Worm (Caenorhabditis elegans) whole organism, L4 larva: ENCODE data around the gene mrpl-11.

Source experiments
- F10B5.3 ChIP-seq: sonication (generic microtip); optimal IDR thresholded peaks from 2 replicates; lab custom pipeline; 2016; ENCODE audit warnings: mild to moderate bottlenecking, missing genetic modification characterization, missing compliant biosample characterization
- F26F4.8 ChIP-seq: fragments of 200-800 bp; sonication (Bioruptor generic); conservative IDR thresholded peaks from 2 replicates; pipeline ENCODE4 v1.3.6; 2022; ENCODE audit warnings: missing genetic modification characterization, missing compliant biosample characterization
- F44E2.7 ChIP-seq: fragments of 200-800 bp; sonication (Bioruptor generic); IDR thresholded peaks from 2 replicates; pipeline ENCODE4 v2.1.2; 2022; ENCODE audit warnings: missing genetic modification characterization, missing compliant biosample characterization
- T20F7.1 ChIP-seq: fragments of 200-800 bp; sonication (Bioruptor generic); optimal IDR thresholded peaks from 2 replicates; lab custom pipeline; 2018; ENCODE audit warnings: mild to moderate bottlenecking, missing genetic modification characterization, missing compliant biosample characterization
- Y105C5A.15 ChIP-seq: fragments of 200-800 bp; sonication (Bioruptor generic); IDR thresholded peaks from 2 replicates; pipeline ENCODE4 v1.3.6; 2022; ENCODE audit warnings: missing genetic modification characterization, missing compliant biosample characterization
- Y48G9A.11 ChIP-seq: fragments of 200-800 bp; sonication (Bioruptor generic); IDR thresholded peaks from 2 replicates; pipeline ENCODE4 v1.3.6; 2022; ENCODE audit warnings: missing genetic modification reagents, missing genetic modification characterization, missing compliant biosample characterization
- Y5F2A.4 ChIP-seq: fragments of 200-800 bp; sonication (Bioruptor generic); optimal IDR thresholded peaks from 2 replicates; lab custom pipeline; 2018; ENCODE audit warnings: mild to moderate bottlenecking, missing genetic modification characterization, missing compliant biosample characterization
- ama-1 ChIP-seq: fragments of 150-350 bp; optimal IDR thresholded peaks from 2 replicates; lab custom pipeline; 2014; ENCODE audit warnings: inconsistent platforms, mixed read lengths
- ceh-20 ChIP-seq: fragments of 200-800 bp; sonication (Bioruptor generic); IDR thresholded peaks from 2 replicates; pipeline ENCODE4 v1.3.6; 2022; ENCODE audit warnings: missing genetic modification reagents, missing genetic modification characterization, missing compliant biosample characterization
- ceh-62 ChIP-seq: sonication (generic microtip); optimal IDR thresholded peaks from 2 replicates; lab custom pipeline; 2017; ENCODE audit warnings: missing biosample characterization, missing genetic modification characterization
- cey-2 ChIP-seq: sonication (generic microtip); optimal IDR thresholded peaks from 3 replicates; lab custom pipeline; 2017; ENCODE audit warnings: missing genetic modification characterization, mild to moderate bottlenecking, missing compliant biosample characterization, antibody characterized with exemption, borderline replicate concordance; ENCODE audit not compliant: insufficient read depth
- ctbp-1 ChIP-seq: fragments of 200-800 bp; sonication (Bioruptor generic); IDR thresholded peaks from 2 replicates; pipeline ENCODE4 v1.3.6; 2022; ENCODE audit warnings: missing genetic modification reagents, missing genetic modification characterization, missing compliant biosample characterization
- daf-16 ChIP-seq, 3 experiments: sonication (generic microtip); optimal IDR thresholded peaks; 2 replicates each; lab custom pipeline; 2016 to 2017; ENCODE audit warnings: missing genetic modification characterization in 3 of 3, missing genetic modification reagents in 3 of 3, mild to moderate bottlenecking in 2 of 3, missing compliant biosample characterization in 2 of 3, missing biosample characterization in 1 of 3, moderate library complexity in 1 of 3
- dmd-6 ChIP-seq: fragments of 200-800 bp; sonication (Bioruptor generic); IDR thresholded peaks from 2 replicates; pipeline ENCODE4 v1.3.6; 2022; ENCODE audit warnings: missing genetic modification reagents, missing genetic modification characterization, missing compliant biosample characterization
- dpl-1 ChIP-seq: fragments of 150-350 bp; optimal IDR thresholded peaks from 2 replicates; lab custom pipeline; 2014; ENCODE audit warnings: missing biosample characterization, missing genetic modification reagents, missing genetic modification characterization
- dve-1 ChIP-seq: sonication (generic microtip); optimal IDR thresholded peaks from 2 replicates; lab custom pipeline; 2017; ENCODE audit warnings: antibody characterized with exemption, mild to moderate bottlenecking, missing genetic modification characterization, missing compliant biosample characterization; ENCODE audit not compliant: insufficient read depth
- fos-1 ChIP-seq: fragments of 150-350 bp; optimal IDR thresholded peaks from 2 replicates; lab custom pipeline; 2014; ENCODE audit warnings: missing biosample characterization, missing genetic modification characterization
- gei-8 ChIP-seq: fragments of 200-800 bp; sonication (Bioruptor generic); optimal IDR thresholded peaks from 2 replicates; lab custom pipeline; 2018; ENCODE audit warnings: mild to moderate bottlenecking, missing genetic modification characterization, missing compliant biosample characterization
- hlh-11 ChIP-seq: fragments of 200-800 bp; sonication (Bioruptor generic); optimal IDR thresholded peaks from 2 replicates; lab custom pipeline; 2018; ENCODE audit warnings: mild to moderate bottlenecking, missing genetic modification characterization, missing compliant biosample characterization
- hlh-30 ChIP-seq: sonication (generic microtip); optimal IDR thresholded peaks from 2 replicates; lab custom pipeline; 2017; ENCODE audit warnings: antibody characterized with exemption, mild to moderate bottlenecking, missing genetic modification characterization, missing compliant biosample characterization; ENCODE audit not compliant: insufficient read depth
- jun-1 ChIP-seq: fragments of 150-350 bp; optimal IDR thresholded peaks from 2 replicates; lab custom pipeline; 2014; ENCODE audit warnings: missing biosample characterization, missing genetic modification reagents, missing genetic modification characterization
- lim-7 ChIP-seq: fragments of 200-800 bp; sonication (Bioruptor generic); IDR thresholded peaks from 2 replicates; pipeline ENCODE4 v1.3.6; 2022; ENCODE audit warnings: missing genetic modification characterization, missing compliant biosample characterization
- lin-29 ChIP-seq: fragments of 200-800 bp; sonication (Bioruptor generic); IDR thresholded peaks from 2 replicates; pipeline ENCODE4 v1.3.6; 2022; ENCODE audit warnings: missing genetic modification reagents, missing genetic modification characterization, missing compliant biosample characterization
- lin-38 ChIP-seq: fragments of 200-800 bp; sonication (Bioruptor generic); IDR thresholded peaks from 2 replicates; pipeline ENCODE4 v1.3.6; 2022; ENCODE audit warnings: missing genetic modification reagents, missing genetic modification characterization, missing compliant biosample characterization
- lir-3 ChIP-seq: sonication (generic microtip); optimal IDR thresholded peaks from 2 replicates; lab custom pipeline; 2016; ENCODE audit warnings: mild to moderate bottlenecking, missing genetic modification characterization, missing compliant biosample characterization
- lsy-2 ChIP-seq, 2 experiments: fragments of 150-350 bp in 1 of 2; sonication (generic microtip) in 1 of 2; optimal IDR thresholded peaks; 2 replicates each; lab custom pipeline; 2014 to 2017; ENCODE audit warnings: missing biosample characterization in 2 of 2, missing genetic modification characterization in 2 of 2
- mdl-1 ChIP-seq, 2 experiments: fragments of 150-350 bp in 1 of 2; sonication (generic microtip) in 1 of 2; optimal IDR thresholded peaks; 2 replicates each; lab custom pipeline; 2014 to 2017; ENCODE audit warnings: missing biosample characterization in 2 of 2, missing genetic modification characterization in 2 of 2
- mep-1 ChIP-seq: fragments of 150-350 bp; sonication (generic microtip); optimal IDR thresholded peaks from 3 replicates; lab custom pipeline; 2014; ENCODE audit warnings: missing biosample characterization, missing genetic modification characterization
- mes-2 ChIP-seq: sonication (generic microtip); optimal IDR thresholded peaks from 2 replicates; lab custom pipeline; 2016; ENCODE audit warnings: missing genotype, mild to moderate bottlenecking, missing genetic modification characterization, missing compliant biosample characterization; ENCODE audit not compliant: poor library complexity, severe bottlenecking
- mxl-2 ChIP-seq: fragments of 200-800 bp; sonication (Bioruptor generic); conservative IDR thresholded peaks from 2 replicates; pipeline ENCODE4 v1.3.6; 2022; ENCODE audit warnings: missing genetic modification reagents, missing genetic modification characterization, missing compliant biosample characterization
- mxl-3 ChIP-seq: fragments of 200-800 bp; sonication (Bioruptor generic); optimal IDR thresholded peaks from 2 replicates; lab custom pipeline; 2018; ENCODE audit warnings: mild to moderate bottlenecking, missing genetic modification characterization, missing compliant biosample characterization
- nhr-10 ChIP-seq: fragments of 150-350 bp; optimal IDR thresholded peaks from 2 replicates; lab custom pipeline; 2014; ENCODE audit warnings: missing biosample characterization, missing genetic modification characterization
- nhr-111 ChIP-seq: fragments of 200-800 bp; sonication (Bioruptor generic); optimal IDR thresholded peaks from 2 replicates; lab custom pipeline; 2018; ENCODE audit warnings: mild to moderate bottlenecking, missing genetic modification characterization, missing compliant biosample characterization
- nhr-237 ChIP-seq: sonication (generic microtip); optimal IDR thresholded peaks from 2 replicates; lab custom pipeline; 2017; ENCODE audit warnings: missing biosample characterization, missing genetic modification characterization
- nhr-28 ChIP-seq: fragments of 150-350 bp; optimal IDR thresholded peaks from 2 replicates; lab custom pipeline; 2014; ENCODE audit warnings: missing biosample characterization, missing genetic modification characterization
- nhr-48 ChIP-seq: sonication (generic microtip); optimal IDR thresholded peaks from 2 replicates; lab custom pipeline; 2016; ENCODE audit warnings: mild to moderate bottlenecking, missing genetic modification characterization, missing compliant biosample characterization
- nhr-6 ChIP-seq: fragments of 150-350 bp; optimal IDR thresholded peaks from 2 replicates; lab custom pipeline; 2014; ENCODE audit warnings: missing biosample characterization, missing genetic modification characterization
- nhr-77 ChIP-seq: fragments of 150-350 bp; optimal IDR thresholded peaks from 2 replicates; lab custom pipeline; 2014; ENCODE audit warnings: missing biosample characterization, missing genetic modification characterization
- pqm-1 ChIP-seq: sonication (generic microtip); optimal IDR thresholded peaks from 2 replicates; lab custom pipeline; 2017; ENCODE audit warnings: missing biosample characterization, missing genetic modification characterization
- rbr-2 ChIP-seq: sonication (generic microtip); optimal IDR thresholded peaks from 2 replicates; lab custom pipeline; 2016; ENCODE audit warnings: missing genotype, missing genetic modification characterization, missing compliant biosample characterization
- snpc-1.2 ChIP-seq: fragments of 200-800 bp; sonication (Bioruptor generic); IDR thresholded peaks from 2 replicates; pipeline ENCODE4 v1.3.6; 2022; ENCODE audit warnings: missing genetic modification reagents, missing genetic modification characterization, missing compliant biosample characterization
- spr-1 ChIP-seq: sonication (generic microtip); optimal IDR thresholded peaks from 2 replicates; lab custom pipeline; 2016; ENCODE audit warnings: mild to moderate bottlenecking, missing genetic modification characterization, missing compliant biosample characterization
- spr-3 ChIP-seq: fragments of 200-800 bp; sonication (Bioruptor generic); optimal IDR thresholded peaks from 2 replicates; lab custom pipeline; 2018; ENCODE audit warnings: mild to moderate bottlenecking, missing genetic modification characterization, missing compliant biosample characterization
- tra-1 ChIP-seq: fragments of 200-800 bp; sonication (Bioruptor generic); IDR thresholded peaks from 2 replicates; pipeline ENCODE4 v1.3.6; 2022; ENCODE audit warnings: missing genetic modification reagents, missing genetic modification characterization, missing compliant biosample characterization
- unc-39 ChIP-seq: sonication (generic microtip); optimal IDR thresholded peaks from 2 replicates; lab custom pipeline; 2017; ENCODE audit warnings: missing biosample characterization, missing genetic modification characterization
- zag-1 ChIP-seq: fragments of 150-350 bp; optimal IDR thresholded peaks from 2 replicates; lab custom pipeline; 2014; ENCODE audit warnings: missing biosample characterization, missing genetic modification characterization
- zfp-3 ChIP-seq: fragments of 200-800 bp; sonication (Bioruptor generic); conservative IDR thresholded peaks from 2 replicates; pipeline ENCODE4 v1.3.6; 2022; ENCODE audit warnings: missing genetic modification reagents, missing genetic modification characterization, missing compliant biosample characterization
- zip-2 ChIP-seq: fragments of 150-350 bp; optimal IDR thresholded peaks from 2 replicates; lab custom pipeline; 2014; ENCODE audit warnings: missing biosample characterization, missing genetic modification characterization
- ztf-7 ChIP-seq: fragments of 150-350 bp; optimal IDR thresholded peaks from 2 replicates; lab custom pipeline; 2014; ENCODE audit warnings: missing biosample characterization, missing genetic modification characterization

mrpl-11 gene

DNA sequence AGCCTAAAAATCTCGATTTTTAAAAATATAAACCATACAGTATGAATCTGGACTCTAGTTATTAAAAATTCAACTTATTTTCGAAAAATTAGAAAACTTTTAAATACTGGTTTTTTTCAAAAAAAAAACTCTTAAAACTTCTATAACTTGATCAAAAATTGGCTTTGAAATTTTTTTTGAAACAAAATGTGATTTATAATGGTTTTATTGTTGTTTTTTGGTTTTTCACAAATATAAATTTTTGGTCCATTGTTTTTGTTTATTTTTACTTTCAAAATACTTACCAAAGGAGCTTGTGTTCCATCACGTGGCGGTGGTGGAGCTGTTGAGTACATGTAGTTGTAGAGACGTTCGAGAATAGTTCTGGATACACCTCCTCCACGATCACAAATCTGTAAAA is 20.8 kb downstream of the mrpl-11 start:
- TF ChIP-seq ceh-20 (GFP tag; lab: Robert Waterston, UW) (no peak), mxl-2 (GFP tag; lab: Robert Waterston, UW) (no peak), ctbp-1 (GFP tag; lab: Robert Waterston, UW) (no peak), zip-2 (tag; lab: Kevin White, UChicago) (no peak), jun-1 (tag; lab: Kevin White, UChicago) (no peak)

DNA sequence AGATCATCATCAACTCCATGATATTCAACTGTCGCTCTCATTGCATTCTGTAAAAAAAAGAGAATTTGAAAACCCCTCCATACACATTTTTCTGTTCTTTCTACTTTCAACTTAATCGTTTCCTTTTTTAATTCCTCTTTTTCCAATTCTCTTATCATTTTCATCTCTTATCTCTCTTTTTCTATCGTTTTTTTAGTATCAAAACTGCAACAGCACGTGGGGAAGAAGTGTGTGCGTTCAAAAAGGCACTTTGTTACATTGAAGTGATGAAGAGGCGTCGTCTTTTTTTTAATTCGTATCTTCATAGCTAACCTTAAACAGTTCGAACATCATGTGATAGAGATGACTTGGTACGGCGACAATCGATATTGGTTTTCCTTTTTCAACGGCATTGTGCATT is 21.7 kb downstream of the mrpl-11 start:
- TF ChIP-seq mdl-1 (tag; optimal IDR thresholded peaks at IDR 0.05; lab: Kevin White, UChicago) (peak; percentile 69 to 97), lsy-2 (tag; optimal IDR thresholded peaks at IDR 0.05; lab: Kevin White, UChicago) (peak in 1 of 2 experiments; percentile 72), T20F7.1 (GFP tag; lab: Kevin White, UChicago) (peak; percentile 62), dpl-1 (GFP tag; lab: Kevin White, UChicago) (peak; percentile 50), lim-7 (GFP tag; lab: Robert Waterston, UW) (no peak), spr-3 (GFP tag; lab: Kevin White, UChicago) (no peak), lir-3 (no peak), hlh-30 (peak; percentile 90), lin-29 (GFP tag; lab: Robert Waterston, UW) (no peak), cey-2 (tag; lab: Kevin White, UChicago) (peak; percentile 90), ama-1 (peak; percentile 32), zag-1 (tag; lab: Kevin White, UChicago) (no peak), Y48G9A.11 (GFP tag; lab: Robert Waterston, UW) (no peak), zfp-3 (GFP tag; lab: Robert Waterston, UW) (no peak), nhr-6 (tag; lab: Kevin White, UChicago) (peak; percentile 31), F26F4.8 (GFP tag; lab: Robert Waterston, UW) (no peak), dmd-6 (GFP tag; lab: Robert Waterston, UW) (peak; percentile 96), nhr-48 (tag; lab: Kevin White, UChicago) (peak; percentile 94), ceh-62 (no peak), nhr-10 (tag; lab: Kevin White, UChicago) (peak; percentile 43), zip-2 (tag; lab: Kevin White, UChicago) (no peak), ctbp-1 (GFP tag; lab: Robert Waterston, UW) (no peak), nhr-28 (peak; percentile 95), daf-16 (GFP tag; optimal IDR thresholded peaks at IDR 0.05; lab: Kevin White, UChicago) (no peak), daf-16 (tag; optimal IDR thresholded peaks at IDR 0.05; lab: Kevin White, UChicago) (peak; percentile 31), Y5F2A.4 (GFP tag; lab: Kevin White, UChicago) (no peak), mxl-3 (GFP tag; lab: Kevin White, UChicago) (peak; percentile 97), unc-39 (tag; lab: Kevin White, UChicago) (no peak), mes-2 (peak; percentile 44), dve-1 (tag; lab: Kevin White, UChicago) (peak; percentile 95), ztf-7 (tag; lab: Kevin White, UChicago) (no peak), F10B5.3 (tag; lab: Kevin White, UChicago) (no peak), lin-38 (GFP tag; lab: Robert Waterston, UW) (no peak), hlh-11 (tag; lab: Kevin White, UChicago) (peak; percentile 91), nhr-77 (tag; lab: Kevin White, UChicago) (peak; percentile 93), F44E2.7 (GFP tag; lab: Robert Waterston, UW) (no peak), nhr-237 (tag; lab: Kevin White, UChicago) (no peak), snpc-1.2 (no peak), rbr-2 (tag; lab: Kevin White, UChicago) (no peak), jun-1 (tag; lab: Kevin White, UChicago) (no peak), ceh-20 (GFP tag; lab: Robert Waterston, UW) (peak; percentile 29; the same call in 1 of the 2 replicates), spr-1 (tag; lab: Kevin White, UChicago) (no peak), nhr-111 (GFP tag; lab: Kevin White, UChicago) (no peak), gei-8 (GFP tag; lab: Kevin White, UChicago) (peak; percentile 75), fos-1 (no peak), mep-1 (tag; lab: Kevin White, UChicago) (peak; percentile 72), tra-1 (GFP tag; lab: Robert Waterston, UW) (peak; percentile 82), pqm-1 (tag; lab: Kevin White, UChicago) (peak; percentile 93), Y105C5A.15 (GFP tag; lab: Robert Waterston, UW) (no peak)
